Fruit fly (Drosophila melanogaster): ENCODE results near the gene CG13813.
A peak's percentile ranks its signal among the peaks of the same experiment; 100 is the strongest.

The CG13813 gene

dm6 chr3L:20226153-20226552 lies 5.3 kb upstream of the CG13813 start:
- TF ChIP-seq CG33017 (tag; optimal IDR thresholded peaks at IDR 0.05) (no peak), Mnt (GFP tag; optimal IDR thresholded peaks at IDR 0.05) (no peak), CG11617 (GFP tag; optimal IDR thresholded peaks at IDR 0.05) (no peak), CG5204 (GFP tag; optimal IDR thresholded peaks at IDR 0.05) (no peak), bab1 (GFP tag; optimal IDR thresholded peaks at IDR 0.05) (peak; percentile 36), Hr96 (GFP tag; optimal IDR thresholded peaks at IDR 0.05) (no peak), kay (GFP tag; ENCODE audit: borderline replicate concordance) (no peak)

DNA sequence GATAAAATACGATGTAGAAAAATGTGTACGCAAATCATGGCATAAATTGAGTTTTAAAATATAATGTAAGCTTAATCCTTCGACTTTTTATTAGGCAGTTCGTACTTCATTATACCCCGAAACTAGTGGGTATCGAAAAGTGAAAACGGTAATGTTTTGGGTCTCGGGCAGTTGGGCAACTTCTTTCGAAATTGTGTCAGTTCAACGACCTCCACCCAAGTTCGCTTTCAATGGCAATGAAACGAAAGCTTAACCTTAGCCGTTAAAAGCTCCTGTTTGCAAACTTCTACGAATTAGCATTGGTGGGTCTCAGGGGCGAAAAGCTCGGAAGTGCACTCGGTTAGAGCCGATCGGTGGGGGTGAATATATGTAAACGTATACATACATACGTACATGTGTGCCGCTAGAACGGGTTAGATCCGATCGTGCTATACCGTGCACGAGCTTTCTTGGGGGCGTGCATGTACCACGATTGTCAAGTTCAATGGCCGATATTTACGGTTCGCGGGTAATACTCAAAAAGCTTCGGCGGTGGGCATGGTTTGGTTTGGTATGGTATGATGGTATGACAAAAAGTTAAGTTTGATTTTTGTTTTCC lies 1.2 kb upstream of the CG13813 start:
- TF ChIP-seq pad (GFP tag; optimal IDR thresholded peaks at IDR 0.05) (peak; percentile 46), Mnt (GFP tag; optimal IDR thresholded peaks at IDR 0.05) (peak; percentile 57), CG7101 (tag; optimal IDR thresholded peaks at IDR 0.05) (no peak), Crg-1 (GFP tag; optimal IDR thresholded peaks at IDR 0.05) (no peak), Hr96 (GFP tag; optimal IDR thresholded peaks at IDR 0.05) (no peak), CG7045 (GFP tag; optimal IDR thresholded peaks at IDR 0.05) (no peak), ovo (GFP tag; optimal IDR thresholded peaks at IDR 0.05) (peak; percentile 70), CG33017 (tag; optimal IDR thresholded peaks at IDR 0.05) (peak; percentile 33), toe (GFP tag; optimal IDR thresholded peaks at IDR 0.05) (peak; percentile 1), CG12768 (GFP tag; optimal IDR thresholded peaks at IDR 0.05) (peak; percentile 49), bab1 (GFP tag; optimal IDR thresholded peaks at IDR 0.05) (peak; percentile 33), Clk (GFP tag; optimal IDR thresholded peaks at IDR 0.05) (no peak), cic (GFP tag; optimal IDR thresholded peaks at IDR 0.05) (peak; percentile 85)

DNA sequence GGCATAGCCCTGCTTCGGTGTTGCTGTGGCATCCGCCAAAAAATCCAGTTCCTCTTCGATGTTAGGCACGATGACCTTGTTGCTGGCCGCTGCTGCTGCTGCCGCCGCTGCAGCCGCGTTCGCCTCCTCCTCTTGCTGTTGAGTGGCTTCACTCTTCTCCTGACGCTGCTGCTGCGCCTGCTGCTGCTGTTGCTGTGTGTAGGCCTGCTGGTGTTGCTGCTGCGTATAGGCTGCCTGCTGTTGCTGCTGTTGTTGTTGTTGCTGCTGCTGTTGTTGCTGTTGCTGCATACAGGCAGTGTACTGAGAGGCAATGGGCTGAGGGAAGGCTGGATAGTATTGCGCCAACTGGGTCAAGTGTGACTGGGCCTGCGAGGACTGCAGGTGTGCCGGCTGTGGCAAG lies 5.7 kb downstream of the CG13813 start:
- TF ChIP-seq Crg-1 (GFP tag; optimal IDR thresholded peaks at IDR 0.05) (no peak), CG7101 (tag; optimal IDR thresholded peaks at IDR 0.05) (no peak), Mnt (GFP tag; optimal IDR thresholded peaks at IDR 0.05) (no peak), CG33017 (tag; optimal IDR thresholded peaks at IDR 0.05) (no peak), kay (GFP tag; ENCODE audit: borderline replicate concordance) (no peak), Hr96 (GFP tag; optimal IDR thresholded peaks at IDR 0.05) (no peak), pad (GFP tag; optimal IDR thresholded peaks at IDR 0.05) (no peak), CG5204 (GFP tag; optimal IDR thresholded peaks at IDR 0.05) (no peak), CG14711 (tag; optimal IDR thresholded peaks at IDR 0.05) (no peak), bab1 (GFP tag; optimal IDR thresholded peaks at IDR 0.05) (no peak), toe (GFP tag; optimal IDR thresholded peaks at IDR 0.05) (no peak), cic (GFP tag; optimal IDR thresholded peaks at IDR 0.05) (no peak), CG11617 (GFP tag; optimal IDR thresholded peaks at IDR 0.05) (no peak), CG7045 (GFP tag; optimal IDR thresholded peaks at IDR 0.05) (no peak), CG1620 (GFP tag; optimal IDR thresholded peaks at IDR 0.05) (no peak), Clk (GFP tag; optimal IDR thresholded peaks at IDR 0.05) (no peak), CG12768 (GFP tag; optimal IDR thresholded peaks at IDR 0.05) (no peak), cnc (optimal IDR thresholded peaks at IDR 0.05) (no peak), tj (GFP tag; optimal IDR thresholded peaks at IDR 0.05) (no peak), ovo (GFP tag; optimal IDR thresholded peaks at IDR 0.05) (no peak)

- no peak for TF ChIP-seq bab1 (GFP tag; optimal IDR thresholded peaks at IDR 0.05)
- no peak for TF ChIP-seq kay (GFP tag; ENCODE audit: borderline replicate concordance)
- TF ChIP-seq Crg-1 (GFP tag; optimal IDR thresholded peaks at IDR 0.05): no peak
- no peak for TF ChIP-seq CG14711 (tag; optimal IDR thresholded peaks at IDR 0.05)
- no peak for TF ChIP-seq tj (GFP tag; optimal IDR thresholded peaks at IDR 0.05)
- TF ChIP-seq CG7045 (GFP tag; optimal IDR thresholded peaks at IDR 0.05): no peak
- no peak for TF ChIP-seq CG12768 (GFP tag; optimal IDR thresholded peaks at IDR 0.05)
- TF ChIP-seq CG7101 (tag; optimal IDR thresholded peaks at IDR 0.05): no peak
- TF ChIP-seq pad (GFP tag; optimal IDR thresholded peaks at IDR 0.05): no peak
- TF ChIP-seq Hr96 (GFP tag; optimal IDR thresholded peaks at IDR 0.05): no peak
- TF ChIP-seq CG11617 (GFP tag; optimal IDR thresholded peaks at IDR 0.05): no peak
Measured at dm6 chr3L:20240753-20241152, 9.3 kb downstream of the CG13813 start, which contains the start of gene Clc. Gene Clc (plus strand): TSS chr3L:20241053.

DNA sequence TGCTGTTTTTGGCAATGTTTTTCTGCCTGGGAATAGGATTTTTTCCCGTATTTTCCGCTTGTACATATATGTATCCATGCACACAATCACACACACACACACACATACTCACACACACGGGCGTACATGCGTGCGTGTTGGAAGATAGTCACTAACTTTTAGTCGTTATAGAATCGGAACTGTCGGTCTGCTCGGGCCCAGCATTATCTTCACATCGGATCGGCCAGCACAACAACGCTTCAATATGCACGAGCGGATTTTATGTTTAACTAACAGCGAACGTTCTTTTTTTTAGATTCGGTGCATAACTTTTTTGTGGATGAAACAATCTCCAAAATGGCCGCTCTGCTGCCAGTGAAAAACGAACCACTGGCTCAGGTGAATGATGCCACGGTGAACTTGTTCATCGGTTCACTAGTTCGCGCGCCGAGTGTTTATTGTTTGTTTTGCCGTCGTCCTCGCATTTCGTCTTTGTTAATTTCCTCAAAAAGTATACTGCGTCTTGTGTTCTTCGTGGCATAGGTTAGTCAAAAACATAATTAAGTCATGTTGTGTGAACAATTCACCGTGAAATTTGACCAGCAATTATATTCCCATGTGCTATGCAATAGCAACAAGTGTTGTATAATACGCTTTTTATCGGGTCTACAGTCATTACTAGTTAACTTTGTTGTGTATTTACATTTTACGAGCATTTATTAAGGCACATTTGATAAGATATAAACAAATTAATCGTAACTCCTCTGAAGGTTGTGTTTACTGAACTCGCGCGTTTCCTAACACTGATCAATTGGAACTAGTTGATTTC lies 9.9 kb downstream of the CG13813 start, which contains the start of the genes CG6951 and CG17233:
Gene CG6951 (plus strand): TSS at position 105 of the 808 bp plus-strand sequence.
Gene CG17233 (minus strand): TSS at position 741 of the 808 bp plus-strand sequence.
- peak; percentile 34 for TF ChIP-seq Hr96 (GFP tag; optimal IDR thresholded peaks at IDR 0.05)
- peak; percentile 19 for TF ChIP-seq toe (GFP tag; optimal IDR thresholded peaks at IDR 0.05)
- peak; percentile 26 for TF ChIP-seq bab1 (GFP tag; optimal IDR thresholded peaks at IDR 0.05)
- peak; percentile 38 for TF ChIP-seq Mnt (GFP tag; optimal IDR thresholded peaks at IDR 0.05)
- TF ChIP-seq tj (GFP tag; optimal IDR thresholded peaks at IDR 0.05): no peak

Measured in whole organism, adult.